Worm (Caenorhabditis elegans) whole organism, L2 larva: Measurements from ENCODE around the gene D2024.4.

Experiments used
- C34F6.9 ChIP-seq: fragments of 150-350 bp; optimal IDR thresholded peaks from 2 replicates; lab custom pipeline; 2014; ENCODE audit warnings: missing biosample characterization, missing genetic modification characterization
- F13H6.1 ChIP-seq: sonication (generic microtip); optimal IDR thresholded peaks from 2 replicates; lab custom pipeline; 2016; ENCODE audit warnings: missing genetic modification characterization, missing compliant biosample characterization
- R02D3.7 ChIP-seq: fragments of 150-350 bp; optimal IDR thresholded peaks from 2 replicates; lab custom pipeline; 2014; ENCODE audit warnings: missing biosample characterization, missing genetic modification characterization
- Y55F3AM.14 ChIP-seq: fragments of 200-800 bp; sonication (Bioruptor generic); optimal IDR thresholded peaks from 2 replicates; lab custom pipeline; 2018; ENCODE audit warnings: mild to moderate bottlenecking, missing genetic modification characterization, missing compliant biosample characterization
- ZK546.5 ChIP-seq: sonication (generic microtip); optimal IDR thresholded peaks from 2 replicates; lab custom pipeline; 2017; ENCODE audit warnings: missing biosample characterization, missing genetic modification characterization
- alr-1 ChIP-seq: fragments of 150-350 bp; optimal IDR thresholded peaks from 2 replicates; lab custom pipeline; 2014; ENCODE audit warnings: missing biosample characterization, missing genetic modification characterization
- aly-2 ChIP-seq: fragments of 150-350 bp; optimal IDR thresholded peaks from 2 replicates; lab custom pipeline; 2014; ENCODE audit warnings: missing biosample characterization, missing genetic modification characterization
- ama-1 ChIP-seq: fragments of 150-350 bp; optimal IDR thresholded peaks from 2 replicates; lab custom pipeline; 2018; ENCODE audit warnings: inconsistent platforms
- blmp-1 ChIP-seq: sonication (generic microtip); optimal IDR thresholded peaks from 2 replicates; lab custom pipeline; 2017; ENCODE audit warnings: missing genetic modification characterization, mild to moderate bottlenecking, missing compliant biosample characterization, antibody characterized with exemption, moderate library complexity; ENCODE audit not compliant: insufficient read depth
- ceh-16 ChIP-seq: fragments of 150-350 bp; optimal IDR thresholded peaks from 2 replicates; lab custom pipeline; 2014; ENCODE audit warnings: missing biosample characterization, missing genetic modification characterization
- ceh-82 ChIP-seq: fragments of 150-350 bp; optimal IDR thresholded peaks from 2 replicates; lab custom pipeline; 2014; ENCODE audit warnings: missing biosample characterization, missing genetic modification characterization
- crh-2 ChIP-seq: sonication (generic microtip); optimal IDR thresholded peaks from 2 replicates; lab custom pipeline; 2017; ENCODE audit warnings: missing biosample characterization, missing genetic modification characterization
- dmd-4 ChIP-seq: sonication (generic microtip); optimal IDR thresholded peaks from 2 replicates; lab custom pipeline; 2017; ENCODE audit warnings: missing biosample characterization, missing genetic modification characterization
- egl-27 ChIP-seq: sonication (generic microtip); optimal IDR thresholded peaks from 3 replicates; lab custom pipeline; 2017; ENCODE audit warnings: missing biosample characterization, missing genetic modification reagents, missing genetic modification characterization
- elt-1 ChIP-seq: fragments of 150-350 bp; optimal IDR thresholded peaks from 2 replicates; lab custom pipeline; 2014; ENCODE audit warnings: missing biosample characterization, missing genetic modification characterization
- elt-3 ChIP-seq: sonication (generic microtip); optimal IDR thresholded peaks from 2 replicates; lab custom pipeline; 2017; ENCODE audit warnings: missing biosample characterization, missing genetic modification characterization
- fos-1 ChIP-seq: fragments of 150-350 bp; optimal IDR thresholded peaks from 2 replicates; lab custom pipeline; 2014; ENCODE audit warnings: missing biosample characterization, missing genetic modification characterization
- gmeb-1 ChIP-seq: fragments of 150-350 bp; optimal IDR thresholded peaks from 2 replicates; lab custom pipeline; 2014; ENCODE audit warnings: missing biosample characterization, missing genetic modification characterization
- lin-11 ChIP-seq: fragments of 150-350 bp; sonication (generic microtip); optimal IDR thresholded peaks from 2 replicates; lab custom pipeline; 2014; ENCODE audit warnings: missing biosample characterization, missing genetic modification characterization, inconsistent platforms, mixed read lengths
- lin-13 ChIP-seq: fragments of 150-350 bp; optimal IDR thresholded peaks from 2 replicates; lab custom pipeline; 2014; ENCODE audit warnings: missing biosample characterization, missing genetic modification reagents, missing genetic modification characterization
- lin-39 ChIP-seq: fragments of 150-350 bp; optimal IDR thresholded peaks from 2 replicates; lab custom pipeline; 2014; ENCODE audit warnings: missing biosample characterization, missing genetic modification reagents, missing genetic modification characterization
- lsy-2 ChIP-seq, 2 experiments: fragments of 150-350 bp in 1 of 2; sonication (generic microtip) in 1 of 2; optimal IDR thresholded peaks; 2 replicates each; lab custom pipeline; 2014 to 2017; ENCODE audit warnings: missing biosample characterization in 2 of 2, missing genetic modification characterization in 2 of 2
- mab-5 ChIP-seq: fragments of 150-350 bp; optimal IDR thresholded peaks from 2 replicates; lab custom pipeline; 2014; ENCODE audit warnings: missing biosample characterization, missing genetic modification characterization
- mbf-1 ChIP-seq: sonication (generic microtip); optimal IDR thresholded peaks from 2 replicates; lab custom pipeline; 2017; ENCODE audit warnings: missing biosample characterization, missing genetic modification characterization
- mdl-1 ChIP-seq, 2 experiments: fragments of 150-350 bp in 1 of 2; sonication (generic microtip) in 1 of 2; optimal IDR thresholded peaks; 2 replicates each; lab custom pipeline; 2017; ENCODE audit warnings: missing biosample characterization in 2 of 2, missing genetic modification characterization in 2 of 2
- nhr-10 ChIP-seq: sonication (generic microtip); optimal IDR thresholded peaks from 2 replicates; lab custom pipeline; 2017; ENCODE audit warnings: missing biosample characterization, missing genetic modification characterization
- nhr-11 ChIP-seq: fragments of 150-350 bp; optimal IDR thresholded peaks from 2 replicates; lab custom pipeline; 2014; ENCODE audit warnings: missing biosample characterization, missing genetic modification characterization
- nhr-12 ChIP-seq: fragments of 150-350 bp; optimal IDR thresholded peaks from 2 replicates; lab custom pipeline; 2014; ENCODE audit warnings: missing biosample characterization, missing genetic modification characterization
- nhr-129 ChIP-seq: fragments of 150-350 bp; optimal IDR thresholded peaks from 2 replicates; lab custom pipeline; 2014; ENCODE audit warnings: missing biosample characterization, missing genetic modification characterization
- nhr-21 ChIP-seq: fragments of 150-350 bp; optimal IDR thresholded peaks from 2 replicates; lab custom pipeline; 2014; ENCODE audit warnings: missing biosample characterization, missing genetic modification characterization
- nhr-23 ChIP-seq: fragments of 150-350 bp; optimal IDR thresholded peaks from 2 replicates; lab custom pipeline; 2014; ENCODE audit warnings: missing biosample characterization, missing genetic modification reagents, missing genetic modification characterization
- nhr-237 ChIP-seq: fragments of 150-350 bp; optimal IDR thresholded peaks from 2 replicates; lab custom pipeline; 2014; ENCODE audit warnings: missing biosample characterization, missing genetic modification characterization
- nhr-25 ChIP-seq: fragments of 150-350 bp; sonication (generic microtip); optimal IDR thresholded peaks from 3 replicates; lab custom pipeline; 2014; ENCODE audit warnings: missing biosample characterization, missing genetic modification characterization
- nhr-6 ChIP-seq: fragments of 150-350 bp; optimal IDR thresholded peaks from 2 replicates; lab custom pipeline; 2014; ENCODE audit warnings: missing biosample characterization, missing genetic modification characterization
- nhr-77 ChIP-seq: fragments of 150-350 bp; optimal IDR thresholded peaks from 2 replicates; lab custom pipeline; 2014; ENCODE audit warnings: missing biosample characterization, missing genetic modification characterization
- peb-1 ChIP-seq: fragments of 150-350 bp; optimal IDR thresholded peaks from 2 replicates; lab custom pipeline; 2014; ENCODE audit warnings: missing biosample characterization, missing genetic modification characterization
- sem-4 ChIP-seq: fragments of 150-350 bp; optimal IDR thresholded peaks from 2 replicates; lab custom pipeline; 2014; ENCODE audit warnings: missing biosample characterization, missing genetic modification reagents, missing genetic modification characterization
- skn-1 ChIP-seq: sonication (generic microtip); optimal IDR thresholded peaks from 2 replicates; lab custom pipeline; 2017; ENCODE audit warnings: missing biosample characterization, missing genetic modification characterization
- sma-3 ChIP-seq: sonication (generic microtip); optimal IDR thresholded peaks from 2 replicates; lab custom pipeline; 2016; ENCODE audit warnings: missing genetic modification reagents, missing genetic modification characterization, missing compliant biosample characterization
- sma-9 ChIP-seq, 2 experiments: fragments of 150-350 bp in 1 of 2; sonication (generic microtip) in 1 of 2; optimal IDR thresholded peaks; 2 replicates each; lab custom pipeline; 2014 to 2016; ENCODE audit warnings: missing genetic modification characterization in 2 of 2, mild to moderate bottlenecking in 1 of 2, missing biosample characterization in 1 of 2, missing compliant biosample characterization in 1 of 2, missing genetic modification reagents in 1 of 2, moderate library complexity in 1 of 2
- snpc-4 ChIP-seq: fragments of 150-350 bp; optimal IDR thresholded peaks from 2 replicates; lab custom pipeline; 2014; ENCODE audit warnings: missing biosample characterization, missing genetic modification characterization
- unc-39 ChIP-seq: fragments of 150-350 bp; optimal IDR thresholded peaks from 2 replicates; lab custom pipeline; 2014; ENCODE audit warnings: missing biosample characterization, missing genetic modification characterization
- unc-55 ChIP-seq: fragments of 150-350 bp; sonication (generic microtip); optimal IDR thresholded peaks from 3 replicates; lab custom pipeline; 2014; ENCODE audit warnings: missing biosample characterization, missing genetic modification reagents, missing genetic modification characterization
- unc-62 ChIP-seq: fragments of 150-350 bp; optimal IDR thresholded peaks from 2 replicates; lab custom pipeline; 2014; ENCODE audit warnings: missing biosample characterization, missing genetic modification reagents, missing genetic modification characterization
- zag-1 ChIP-seq: fragments of 150-350 bp; optimal IDR thresholded peaks from 2 replicates; lab custom pipeline; 2014; ENCODE audit warnings: missing biosample characterization, missing genetic modification characterization
- ztf-1 ChIP-seq: fragments of 200-800 bp; sonication (Bioruptor generic); conservative IDR thresholded peaks from 2 replicates; pipeline ENCODE4 v1.3.6; 2022; ENCODE audit warnings: missing genetic modification characterization, missing compliant biosample characterization
- ztf-11 ChIP-seq: sonication (generic microtip); optimal IDR thresholded peaks from 2 replicates; lab custom pipeline; 2017; ENCODE audit warnings: missing biosample characterization, missing genetic modification characterization
- ztf-4 ChIP-seq: fragments of 150-350 bp; optimal IDR thresholded peaks from 2 replicates; lab custom pipeline; 2014; ENCODE audit warnings: missing biosample characterization, missing genetic modification characterization

Gene D2024.4

DNA sequence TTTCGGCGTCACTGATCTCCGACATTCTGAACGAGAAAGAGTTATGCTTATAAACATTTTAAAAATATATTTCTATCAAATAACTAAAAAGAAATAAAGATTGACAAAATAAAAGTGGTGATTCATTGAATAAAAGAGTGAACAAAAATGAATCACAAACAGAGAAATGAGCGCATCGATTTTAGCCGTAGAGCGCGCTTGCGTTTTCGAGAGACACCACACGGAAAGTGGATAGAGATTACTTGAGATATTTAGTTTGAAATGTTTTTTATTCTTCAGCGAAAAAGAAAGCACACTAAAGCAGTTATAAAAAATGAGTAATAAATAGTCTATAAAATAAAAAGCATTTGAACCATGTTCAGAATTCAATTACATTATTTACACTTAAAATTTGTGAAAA lies 837 bp upstream of the D2024.4 start, which contains the start of gene cap-1:
Gene cap-1 (minus strand): TSS at position 26 of the 400 bp plus-strand sequence.
- TF ChIP-seq nhr-77, result no peak
- peak; percentile 29 for TF ChIP-seq nhr-25 (tag; lab: Kevin White, UChicago)
- no peak for TF ChIP-seq unc-39 (tag; lab: Kevin White, UChicago)
- no peak for TF ChIP-seq lin-11 (tag; lab: Kevin White, UChicago)
- peak; percentile 55 for TF ChIP-seq gmeb-1 (tag; lab: Kevin White, UChicago)
- TF ChIP-seq nhr-12, result no peak
- no peak for TF ChIP-seq unc-62 (GFP tag; lab: Kevin White, UChicago)
- TF ChIP-seq mab-5 (tag; lab: Kevin White, UChicago), result peak; percentile 5
- TF ChIP-seq ztf-4 (tag; lab: Kevin White, UChicago), result no peak
- TF ChIP-seq ZK546.5, result no peak
- no peak for TF ChIP-seq mbf-1 (tag; lab: Kevin White, UChicago)
- TF ChIP-seq sma-9 (GFP tag; optimal IDR thresholded peaks at IDR 0.05; lab: Kevin White, UChicago), result peak; percentile 66
- no peak for TF ChIP-seq sma-9 (tag; optimal IDR thresholded peaks at IDR 0.05; lab: Kevin White, UChicago)
- no peak for TF ChIP-seq ceh-16 (tag; lab: Kevin White, UChicago)
- TF ChIP-seq lin-13 (GFP tag; lab: Kevin White, UChicago), result peak; percentile 75
- peak; percentile 99 for TF ChIP-seq fos-1
- no peak for TF ChIP-seq R02D3.7 (tag; lab: Kevin White, UChicago)
- no peak for TF ChIP-seq aly-2 (tag; lab: Kevin White, UChicago)
- TF ChIP-seq nhr-6 (tag; lab: Kevin White, UChicago), result no peak
- no peak for TF ChIP-seq nhr-11
- peak; percentile 24 for TF ChIP-seq F13H6.1 (tag; lab: Kevin White, UChicago)
- TF ChIP-seq unc-55 (GFP tag; lab: Kevin White, UChicago), result peak; percentile 88
- no peak for TF ChIP-seq Y55F3AM.14
- no peak for TF ChIP-seq skn-1 (tag; lab: Kevin White, UChicago)
- no peak for TF ChIP-seq zag-1 (tag; lab: Kevin White, UChicago)
- TF ChIP-seq ztf-1 (GFP tag; lab: Robert Waterston, UW), result no peak
- no peak for TF ChIP-seq dmd-4 (tag; lab: Kevin White, UChicago)
- peak; percentile 84 for TF ChIP-seq sem-4 (tag; lab: Kevin White, UChicago)
- TF ChIP-seq ama-1, result no peak
- TF ChIP-seq ceh-82 (tag; lab: Kevin White, UChicago), result no peak
- peak; percentile 69 for TF ChIP-seq crh-2 (tag; lab: Kevin White, UChicago)
- TF ChIP-seq nhr-10 (tag; lab: Kevin White, UChicago), result no peak
- TF ChIP-seq elt-3, result no peak
- peak; percentile 44 for TF ChIP-seq snpc-4 (tag; lab: Kevin White, UChicago)
- TF ChIP-seq lsy-2 (tag; optimal IDR thresholded peaks at IDR 0.05; lab: Kevin White, UChicago), result peak; percentile 35 to 82
- no peak for TF ChIP-seq peb-1 (tag; lab: Kevin White, UChicago)
- peak; percentile 6 for TF ChIP-seq nhr-21
- no peak for TF ChIP-seq alr-1
- peak; percentile 75 for TF ChIP-seq nhr-129 (tag; lab: Kevin White, UChicago)
- TF ChIP-seq nhr-23 (tag; lab: Kevin White, UChicago), result no peak
- TF ChIP-seq mdl-1 (tag; optimal IDR thresholded peaks at IDR 0.05; lab: Kevin White, UChicago), result no peak
- no peak for TF ChIP-seq elt-1 (tag; lab: Kevin White, UChicago)
- TF ChIP-seq ztf-11 (tag; lab: Kevin White, UChicago), result no peak
- no peak for TF ChIP-seq blmp-1 (tag; lab: Kevin White, UChicago)
- TF ChIP-seq sma-3 (GFP tag; lab: Kevin White, UChicago), result peak; percentile 75
- peak; percentile 92 for TF ChIP-seq C34F6.9 (tag; lab: Kevin White, UChicago)
- TF ChIP-seq egl-27 (tag; lab: Kevin White, UChicago), result no peak
- TF ChIP-seq nhr-237 (tag; lab: Kevin White, UChicago), result no peak
- TF ChIP-seq lin-39 (tag; lab: Kevin White, UChicago), result no peak
